Fruit fly (Drosophila melanogaster) whole organism, embryonic: Measurements from ENCODE around the gene Irbp18.

ENCODE experiments used
- CG14441 ChIP-seq: fragments of 200-800 bp; sonication (Bioruptor generic); IDR thresholded peaks from 2 replicates; pipeline ENCODE4 v1.3.6; 2022; ENCODE audit warnings: missing biosample characterization, missing genetic modification characterization
- Dfd ChIP-seq, 2 experiments: fragments of >200 bp; optimal IDR thresholded peaks; 2 replicates each; lab custom pipeline; 2017; ENCODE audit warnings: missing biosample characterization in 2 of 2, missing genetic modification characterization in 2 of 2
- Ravus ChIP-seq: fragments of 200-800 bp; sonication (Bioruptor generic); IDR thresholded peaks from 2 replicates; pipeline ENCODE4 v1.3.6; 2022; ENCODE audit warnings: missing biosample characterization, missing genetic modification characterization
- btn ChIP-seq: fragments of 200-800 bp; sonication (Bioruptor generic); optimal IDR thresholded peaks from 2 replicates; lab custom pipeline; 2016; ENCODE audit warnings: missing biosample characterization, missing genetic modification characterization
- caup ChIP-seq: fragments of 200-800 bp; sonication (Bioruptor generic); optimal IDR thresholded peaks from 3 replicates; lab custom pipeline; 2017; ENCODE audit warnings: missing biosample characterization, mild to moderate bottlenecking, missing genetic modification characterization, moderate library complexity; ENCODE audit not compliant: severe bottlenecking
- dan ChIP-seq: fragments of 200-800 bp; sonication (Bioruptor generic); IDR thresholded peaks from 2 replicates; pipeline ENCODE4 v1.3.6; 2022; ENCODE audit warnings: missing biosample characterization, missing genetic modification characterization
- fd3F ChIP-seq: fragments of 200-800 bp; sonication (Bioruptor generic); optimal IDR thresholded peaks from 2 replicates; lab custom pipeline; 2018; ENCODE audit warnings: missing biosample characterization, mild to moderate bottlenecking, missing genetic modification characterization, moderate library complexity
- kay ChIP-seq: fragments of 200-800 bp; sonication (Bioruptor generic); optimal IDR thresholded peaks from 2 replicates; lab custom pipeline; 2016; ENCODE audit warnings: missing biosample characterization, missing genetic modification characterization
- pita ChIP-seq: fragments of 200-800 bp; sonication (Bioruptor generic); optimal IDR thresholded peaks from 2 replicates; lab custom pipeline; 2017; ENCODE audit warnings: missing biosample characterization, mild to moderate bottlenecking, missing genetic modification characterization
- slou ChIP-seq: fragments of 200-800 bp; sonication (Bioruptor generic); optimal IDR thresholded peaks from 3 replicates; lab custom pipeline; 2016; ENCODE audit warnings: missing biosample characterization, missing genetic modification characterization

dm6 chr3L:11051271-11051670, 46.7 kb downstream of the Irbp18 start, which contains the start of gene CG43693:
- TF ChIP-seq dan (GFP tag; lab: Robert Waterston, UW), result no peak
- no peak for TF ChIP-seq pita (GFP tag; lab: Kevin White, UChicago)
- no peak for TF ChIP-seq caup (GFP tag; lab: Kevin White, UChicago)
- TF ChIP-seq fd3F (GFP tag; lab: Kevin White, UChicago), result no peak
- no peak for TF ChIP-seq kay
- TF ChIP-seq CG14441 (GFP tag; lab: Robert Waterston, UW), result no peak
- no peak for TF ChIP-seq btn (GFP tag; lab: Kevin White, UChicago)
- TF ChIP-seq slou (GFP tag; lab: Kevin White, UChicago), result no peak
- TF ChIP-seq Ravus (GFP tag; lab: Robert Waterston, UW), result no peak
- TF ChIP-seq Dfd (GFP tag; optimal IDR thresholded peaks at IDR 0.05; lab: Kevin White, UChicago), result no peak
